Fruit fly (Drosophila melanogaster) whole organism, embryonic: ENCODE data around the gene snz.

Source experiments
- Ada2b ChIP-seq: fragments of 200-800 bp; sonication (Bioruptor generic); IDR thresholded peaks from 2 replicates; pipeline ENCODE4 v1.3.6; 2022; ENCODE audit warnings: missing biosample characterization, missing genetic modification characterization
- Awh ChIP-seq: fragments of 200-800 bp; sonication (Bioruptor generic); IDR thresholded peaks from 2 replicates; pipeline ENCODE4, ENCODE4 v1.3.6; 2022; ENCODE audit warnings: missing biosample characterization, missing genetic modification characterization
- B-H1 ChIP-seq: fragments of 200-800 bp; sonication (Bioruptor generic); IDR thresholded peaks from 3 replicates; pipeline ENCODE4 v1.3.6; 2022; ENCODE audit warnings: missing biosample characterization, missing genetic modification characterization
- CG11504 ChIP-seq: fragments of 200-800 bp; sonication (Bioruptor generic); optimal IDR thresholded peaks from 3 replicates; lab custom pipeline; 2019; ENCODE audit warnings: missing biosample characterization, mild to moderate bottlenecking, missing genetic modification characterization, moderate library complexity
- CG11695 ChIP-seq: fragments of 200-800 bp; sonication (Bioruptor generic); IDR thresholded peaks from 3 replicates; pipeline ENCODE4 v1.3.6; 2022; ENCODE audit warnings: missing biosample characterization, missing genetic modification characterization
- CG12659 ChIP-seq: fragments of 200-800 bp; sonication (Bioruptor generic); optimal IDR thresholded peaks from 3 replicates; lab custom pipeline; 2017; ENCODE audit warnings: mild to moderate bottlenecking, missing biosample characterization, missing genetic modification reagents, missing genetic modification characterization
- CG15514 ChIP-seq: fragments of 200-800 bp; sonication (Bioruptor generic); optimal IDR thresholded peaks from 3 replicates; lab custom pipeline; 2017; ENCODE audit warnings: missing biosample characterization, missing genetic modification characterization, mild to moderate bottlenecking, moderate library complexity, missing genetic modification reagents
- CG16863 ChIP-seq: fragments of 200-800 bp; sonication (Bioruptor generic); optimal IDR thresholded peaks from 3 replicates; lab custom pipeline; 2016; ENCODE audit warnings: missing biosample characterization, missing genetic modification characterization
- CG17186 ChIP-seq: fragments of 200-800 bp; sonication (Bioruptor generic); optimal IDR thresholded peaks from 3 replicates; lab custom pipeline; 2017; ENCODE audit warnings: missing biosample characterization, missing genetic modification reagents, missing genetic modification characterization
- CG17385 ChIP-seq: fragments of 200-800 bp; sonication (Bioruptor generic); optimal IDR thresholded peaks from 3 replicates; lab custom pipeline; 2018; ENCODE audit warnings: missing biosample characterization, mild to moderate bottlenecking, missing genetic modification characterization
- CG32532 ChIP-seq: fragments of 200-800 bp; sonication (Bioruptor generic); IDR thresholded peaks from 2 replicates; pipeline ENCODE4 v1.3.6; 2022; ENCODE audit warnings: missing biosample characterization, missing genetic modification characterization
- CG4707 ChIP-seq: fragments of 200-800 bp; sonication (Bioruptor generic); optimal IDR thresholded peaks from 2 replicates; lab custom pipeline; 2018; ENCODE audit warnings: missing biosample characterization, mild to moderate bottlenecking, missing genetic modification characterization, moderate library complexity
- CG4820 ChIP-seq: fragments of 200-800 bp; sonication (Bioruptor generic); optimal IDR thresholded peaks from 3 replicates; lab custom pipeline; 2016; ENCODE audit warnings: missing biosample characterization, missing genetic modification characterization
- CG6272 ChIP-seq: fragments of 200-800 bp; sonication (Bioruptor generic); IDR thresholded peaks from 2 replicates; pipeline ENCODE4 v1.3.6; 2022; ENCODE audit warnings: missing biosample characterization, missing genetic modification characterization
- CG7556 ChIP-seq: fragments of 200-800 bp; sonication (Bioruptor generic); optimal IDR thresholded peaks from 2 replicates; lab custom pipeline; 2017; ENCODE audit warnings: missing biosample characterization, mild to moderate bottlenecking, missing genetic modification characterization
- CoRest ChIP-seq: fragments of 200-800 bp; sonication (Bioruptor generic); optimal IDR thresholded peaks from 3 replicates; lab custom pipeline; 2018; ENCODE audit warnings: missing biosample characterization, mild to moderate bottlenecking, missing genetic modification characterization, moderate library complexity
- D ChIP-seq, 2 experiments: fragments of 200-800 bp in 1 of 2; fragments of >200 bp in 1 of 2; sonication (Bioruptor generic) in 1 of 2; optimal IDR thresholded peaks; 2 replicates in 1 of 2; 3 replicates in 1 of 2; lab custom pipeline; 2017; ENCODE audit warnings: mild to moderate bottlenecking in 1 of 2, missing biosample characterization in 1 of 2, missing genetic modification characterization in 1 of 2, missing genetic modification reagents in 1 of 2
- Dll ChIP-seq: fragments of 200-800 bp; sonication (Bioruptor generic); IDR thresholded peaks from 4 replicates; pipeline ENCODE4 v1.3.6; 2022; ENCODE audit warnings: missing biosample characterization, missing genetic modification characterization; ENCODE audit not compliant: partially characterized antibody
- Elba2 ChIP-seq: fragments of 200-800 bp; sonication (Bioruptor generic); optimal IDR thresholded peaks from 3 replicates; lab custom pipeline; 2016; ENCODE audit warnings: missing biosample characterization, missing genetic modification characterization
- Fer1 ChIP-seq: fragments of 200-800 bp; sonication (Bioruptor generic); optimal IDR thresholded peaks from 2 replicates; lab custom pipeline; 2017; ENCODE audit warnings: missing biosample characterization, mild to moderate bottlenecking, missing genetic modification characterization
- GATAe ChIP-seq: fragments of 200-800 bp; sonication (Bioruptor generic); conservative IDR thresholded peaks from 2 replicates; pipeline ENCODE4 v1.3.6; 2022; ENCODE audit warnings: missing biosample characterization, missing genetic modification characterization
- HLH3B ChIP-seq: fragments of 200-800 bp; sonication (Bioruptor generic); IDR thresholded peaks from 2 replicates; pipeline ENCODE4 v1.3.6; 2022; ENCODE audit warnings: missing biosample characterization, missing genetic modification characterization
- HmgZ ChIP-seq: fragments of 200-800 bp; sonication (Bioruptor generic); optimal IDR thresholded peaks from 2 replicates; lab custom pipeline; 2018; ENCODE audit warnings: missing biosample characterization, mild to moderate bottlenecking, missing genetic modification characterization
- Oli ChIP-seq: fragments of 200-800 bp; sonication (Bioruptor generic); optimal IDR thresholded peaks from 2 replicates; lab custom pipeline; 2018; ENCODE audit warnings: missing biosample characterization, mild to moderate bottlenecking, missing genetic modification characterization, moderate library complexity
- Ptx1 ChIP-seq: fragments of 200-800 bp; sonication (Bioruptor generic); IDR thresholded peaks from 2 replicates; pipeline ENCODE4 v1.3.6; 2022; ENCODE audit warnings: missing biosample characterization, missing genetic modification characterization
- Rx ChIP-seq: fragments of 200-800 bp; sonication (Bioruptor generic); IDR thresholded peaks from 2 replicates; pipeline ENCODE4 v1.3.6; 2022; ENCODE audit warnings: missing biosample characterization, missing genetic modification characterization
- Scr ChIP-seq: fragments of 200-800 bp; sonication (Bioruptor generic); IDR thresholded peaks from 2 replicates; pipeline ENCODE4 v1.3.6; 2022; ENCODE audit warnings: missing biosample characterization, missing genetic modification characterization; ENCODE audit not compliant: partially characterized antibody
- Vsx1 ChIP-seq: fragments of 200-800 bp; sonication (Bioruptor generic); optimal IDR thresholded peaks from 2 replicates; lab custom pipeline; 2017; ENCODE audit warnings: missing biosample characterization, mild to moderate bottlenecking, missing genetic modification characterization, missing genetic modification reagents
- Xbp1 ChIP-seq: fragments of 200-800 bp; sonication (Bioruptor generic); optimal IDR thresholded peaks from 3 replicates; lab custom pipeline; 2016; ENCODE audit warnings: missing biosample characterization, mild to moderate bottlenecking, missing genetic modification characterization
- bcd ChIP-seq: fragments of 200-800 bp; sonication (Bioruptor generic); optimal IDR thresholded peaks from 2 replicates; lab custom pipeline; 2017; ENCODE audit warnings: missing biosample characterization, mild to moderate bottlenecking, missing genetic modification characterization
- bowl ChIP-seq: fragments of 200-800 bp; sonication (Bioruptor generic); IDR thresholded peaks from 2 replicates; pipeline ENCODE4 v1.3.6; 2022; ENCODE audit warnings: missing biosample characterization, missing genetic modification characterization
- corto ChIP-seq: fragments of 200-800 bp; sonication (Bioruptor generic); optimal IDR thresholded peaks from 2 replicates; lab custom pipeline; 2016; ENCODE audit warnings: missing biosample characterization, mild to moderate bottlenecking, missing genetic modification characterization, moderate library complexity
- ems ChIP-seq: fragments of 200-800 bp; sonication (Bioruptor generic); optimal IDR thresholded peaks from 3 replicates; lab custom pipeline; 2016; ENCODE audit warnings: missing biosample characterization, missing genetic modification characterization
- hth ChIP-seq: fragments of >200 bp; optimal IDR thresholded peaks from 2 replicates; lab custom pipeline; 2017; ENCODE audit warnings: inconsistent platforms
- lab ChIP-seq: fragments of 200-800 bp; sonication (Bioruptor generic); optimal IDR thresholded peaks from 3 replicates; lab custom pipeline; 2017; ENCODE audit warnings: missing biosample characterization, missing genetic modification characterization, mild to moderate bottlenecking, moderate library complexity, missing genetic modification reagents
- lbe ChIP-seq: fragments of 200-800 bp; sonication (Bioruptor generic); optimal IDR thresholded peaks from 2 replicates; lab custom pipeline; 2016; ENCODE audit warnings: missing biosample characterization, mild to moderate bottlenecking, missing genetic modification characterization
- lilli ChIP-seq: fragments of 200-800 bp; sonication (Bioruptor generic); optimal IDR thresholded peaks from 3 replicates; lab custom pipeline; 2016; ENCODE audit warnings: missing biosample characterization, missing genetic modification characterization
- luna ChIP-seq: fragments of 200-800 bp; sonication (Bioruptor generic); optimal IDR thresholded peaks from 2 replicates; lab custom pipeline; 2016; ENCODE audit warnings: missing biosample characterization, missing genetic modification characterization
- mirr ChIP-seq: fragments of 200-800 bp; sonication (Bioruptor generic); optimal IDR thresholded peaks from 3 replicates; lab custom pipeline; 2018; ENCODE audit warnings: missing biosample characterization, mild to moderate bottlenecking, missing genetic modification characterization
- nmo ChIP-seq: fragments of 200-800 bp; sonication (Bioruptor generic); optimal IDR thresholded peaks from 2 replicates; lab custom pipeline; 2018; ENCODE audit warnings: missing biosample characterization, mild to moderate bottlenecking, missing genetic modification characterization, moderate library complexity
- pan ChIP-seq, 4 experiments: fragments of >200 bp in 3 of 4; fragments of 200-800 bp in 1 of 4; sonication (Bioruptor generic) in 1 of 4; optimal IDR thresholded peaks in 3 of 4; IDR thresholded peaks in 1 of 4; 2 replicates each; pipeline versions ENCODE4 v1.3.6 to Lab custom; 2017 to 2022; ENCODE audit warnings: missing biosample characterization in 2 of 4, missing genetic modification characterization in 2 of 4, mixed read lengths in 1 of 4
- phol ChIP-seq: fragments of 200-800 bp; sonication (Bioruptor generic); optimal IDR thresholded peaks from 3 replicates; lab custom pipeline; 2018; ENCODE audit warnings: missing biosample characterization, mild to moderate bottlenecking, missing genetic modification characterization, moderate library complexity
- run ChIP-seq: fragments of 200-800 bp; sonication (Bioruptor generic); optimal IDR thresholded peaks from 3 replicates; lab custom pipeline; 2018; ENCODE audit warnings: missing biosample characterization, mild to moderate bottlenecking, missing genetic modification characterization
- seq ChIP-seq: fragments of 200-800 bp; sonication (Bioruptor generic); IDR thresholded peaks from 2 replicates; pipeline ENCODE4 v1.3.6; 2022; ENCODE audit warnings: missing biosample characterization, missing genetic modification characterization
- stc ChIP-seq: fragments of 200-800 bp; sonication (Bioruptor generic); IDR thresholded peaks from 2 replicates; pipeline ENCODE4 v1.3.6; 2022; ENCODE audit warnings: missing biosample characterization, missing genetic modification characterization
- tap ChIP-seq: fragments of 200-800 bp; optimal IDR thresholded peaks from 3 replicates; lab custom pipeline; 2019; ENCODE audit warnings: missing biosample characterization, mild to moderate bottlenecking, missing genetic modification characterization, moderate library complexity
- tgo ChIP-seq: fragments of 200-800 bp; sonication (Bioruptor generic); IDR thresholded peaks from 3 replicates; pipeline ENCODE4 v1.3.6; 2022; ENCODE audit warnings: missing biosample characterization, missing genetic modification characterization
- trem ChIP-seq: fragments of 200-800 bp; optimal IDR thresholded peaks from 3 replicates; lab custom pipeline; 2019; ENCODE audit warnings: missing biosample characterization, mild to moderate bottlenecking, missing genetic modification characterization, moderate library complexity
- unpg ChIP-seq: fragments of 200-800 bp; sonication (Bioruptor generic); optimal IDR thresholded peaks from 3 replicates; lab custom pipeline; 2018; ENCODE audit warnings: missing biosample characterization, mild to moderate bottlenecking, missing genetic modification characterization, moderate library complexity

Gene snz

DNA sequence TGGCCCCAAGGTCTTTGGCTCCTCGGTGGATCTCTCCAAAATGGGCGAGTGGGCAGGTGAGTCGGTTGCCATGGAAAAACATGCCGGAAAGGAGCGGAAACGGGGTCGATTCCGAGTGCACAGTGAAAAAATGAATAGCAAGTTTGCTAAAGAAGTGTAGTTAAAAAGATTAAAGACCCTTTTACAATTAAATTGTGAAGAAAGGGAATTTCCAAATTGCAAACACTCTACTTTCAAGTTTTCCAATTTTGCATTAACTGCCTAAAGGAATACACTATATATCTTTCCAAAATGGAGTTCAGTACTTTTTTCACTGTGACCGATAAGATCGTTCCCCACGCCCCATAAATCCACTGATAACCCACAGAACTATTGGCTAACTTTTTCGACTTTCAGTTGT, 2.4 kb upstream of the snz start (continued):
- TF ChIP-seq CG15514 (GFP tag; lab: Kevin White, UChicago) (peak; percentile 32), Ada2b (peak; percentile 51; the same call in 1 of the 2 replicates), corto (GFP tag; lab: Kevin White, UChicago) (no peak), HLH3B (GFP tag; lab: Robert Waterston, UW) (0 out of 2 replicates have a peak, but pooled peaks have one; percentile 25), Scr (GFP tag; lab: Robert Waterston, UW) (no peak), mirr (no peak), ems (GFP tag; lab: Kevin White, UChicago) (no peak), lbe (no peak), HmgZ (tag; lab: Kevin White, UChicago) (peak; percentile 10), CG4820 (GFP tag; lab: Kevin White, UChicago) (peak; percentile 5), run (tag; lab: Kevin White, UChicago) (no peak), CG12659 (peak; percentile 24), CG11504 (tag; lab: Kevin White, UChicago) (no peak), phol (tag; lab: Kevin White, UChicago) (peak; percentile 30), B-H1 (GFP tag; lab: Robert Waterston, UW) (0 out of 3 replicates have a peak, but pooled peaks have one; percentile 11), luna (GFP tag; lab: Kevin White, UChicago) (no peak), hth (lab: Kevin White, UChicago) (no peak), unpg (GFP tag; lab: Kevin White, UChicago) (no peak), CG17186 (GFP tag; lab: Kevin White, UChicago) (no peak), CG7556 (GFP tag; lab: Kevin White, UChicago) (peak; percentile 20), Oli (tag; lab: Kevin White, UChicago) (no peak), CoRest (tag; lab: Kevin White, UChicago) (peak; percentile 29), CG4707 (GFP tag; lab: Kevin White, UChicago) (no peak), GATAe (peak; percentile 49), Fer1 (GFP tag; lab: Kevin White, UChicago) (peak; percentile 11), lab (GFP tag; lab: Kevin White, UChicago) (peak; percentile 63), Vsx1 (GFP tag; lab: Kevin White, UChicago) (no peak), Awh (no peak), stc (GFP tag; lab: Robert Waterston, UW) (peak; percentile 50; the same call in 1 of the 2 replicates), Dll (GFP tag; lab: Robert Waterston, UW) (no peak), Xbp1 (GFP tag; lab: Kevin White, UChicago) (peak; percentile 9), tap (tag; lab: Kevin White, UChicago) (peak; percentile 7), D (optimal IDR thresholded peaks at IDR 0.05; lab: Kevin White, UChicago) (no peak), D (GFP tag; optimal IDR thresholded peaks at IDR 0.05; lab: Kevin White, UChicago) (no peak), Ptx1 (GFP tag; lab: Robert Waterston, UW) (peak; percentile 42; the same call in 1 of the 2 replicates), seq (GFP tag; lab: Robert Waterston, UW) (peak; percentile 37; the same call in 1 of the 2 replicates), CG17385 (GFP tag; lab: Kevin White, UChicago) (peak; percentile 5), lilli (GFP tag; lab: Kevin White, UChicago) (no peak), bcd (GFP tag; lab: Kevin White, UChicago) (no peak), trem (tag; lab: Kevin White, UChicago) (no peak), nmo (GFP tag; lab: Kevin White, UChicago) (peak; percentile 17), CG6272 (GFP tag; lab: Robert Waterston, UW) (no peak), pan (optimal IDR thresholded peaks at IDR 0.05; lab: Kevin White, UChicago) (no peak), pan (GFP tag; optimal IDR thresholded peaks at IDR 0.05 in 1 of 2, IDR thresholded peaks at IDR 0.05 in 1 of 2) (peak in 1 of 2 experiments; percentile 37), CG11695 (GFP tag; lab: Robert Waterston, UW) (0 out of 3 replicates have a peak, but pooled peaks have one; percentile 21), Rx (GFP tag; lab: Robert Waterston, UW) (no peak), tgo (GFP tag; lab: Robert Waterston, UW) (no peak), CG32532 (peak; percentile 51; the same call in 1 of the 2 replicates), Elba2 (GFP tag; lab: Kevin White, UChicago) (no peak), bowl (GFP tag; lab: Robert Waterston, UW) (no peak), CG16863 (GFP tag; lab: Kevin White, UChicago) (no peak)
